Fruit fly (Drosophila melanogaster): ENCODE results near the gene fh.

The fh gene

DNA sequence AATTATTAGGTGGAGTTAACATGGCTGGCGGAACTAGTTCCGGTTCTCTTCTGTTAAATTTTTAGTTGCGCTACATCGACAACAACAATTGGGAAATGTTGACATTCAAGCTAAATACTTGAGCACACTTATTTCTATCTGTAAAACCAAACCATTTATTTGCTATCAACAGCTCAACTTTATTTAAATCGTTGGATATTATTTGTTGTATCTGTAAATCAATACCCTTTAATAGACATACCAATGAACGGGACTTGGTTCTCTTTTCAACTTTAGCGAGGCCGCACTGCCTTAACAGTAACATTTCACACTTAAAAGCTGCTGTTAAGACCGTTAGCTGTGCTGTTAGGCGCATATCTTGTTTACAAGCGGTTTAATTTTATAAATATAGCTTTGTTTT, 44.7 kb upstream of the fh start, which contains the start of gene CG12106 (continued):
- TF ChIP-seq CG14014 (GFP tag; IDR thresholded peaks at IDR 0.05) (0 out of 2 replicates have a peak, but pooled peaks have one; percentile 36), gsb (GFP tag; IDR thresholded peaks at IDR 0.05) (0 out of 2 replicates have a peak, but pooled peaks have one; percentile 20), CG17385 (GFP tag; optimal IDR thresholded peaks at IDR 0.05) (peak; percentile 50), cato (GFP tag; optimal IDR thresholded peaks at IDR 0.05; ENCODE audit: borderline replicate concordance) (no peak), fd102C (GFP tag; optimal IDR thresholded peaks at IDR 0.05) (no peak), CG3407 (GFP tag; optimal IDR thresholded peaks at IDR 0.05) (no peak), CG6854 (GFP tag; optimal IDR thresholded peaks at IDR 0.05) (no peak), sima (GFP tag; optimal IDR thresholded peaks at IDR 0.05) (no peak), CG18599 (GFP tag; optimal IDR thresholded peaks at IDR 0.05) (peak; percentile 62), CG16779 (GFP tag; IDR thresholded peaks at IDR 0.05) (no peak), nerfin-2 (GFP tag; IDR thresholded peaks at IDR 0.05; ENCODE audit: partially characterized antibody) (no peak), da (GFP tag; optimal IDR thresholded peaks at IDR 0.05) (no peak), zfh1 (GFP tag; IDR thresholded peaks at IDR 0.05) (no peak), CG1602 (GFP tag; optimal IDR thresholded peaks at IDR 0.05) (peak; percentile 26), CG33213 (GFP tag; optimal IDR thresholded peaks at IDR 0.05) (no peak), CG8478 (optimal IDR thresholded peaks at IDR 0.05) (no peak), repo (GFP tag; optimal IDR thresholded peaks at IDR 0.05) (no peak), chinmo (GFP tag; IDR thresholded peaks at IDR 0.05; ENCODE audit: partially characterized antibody) (no peak), lilli (GFP tag; optimal IDR thresholded peaks at IDR 0.05) (peak; percentile 72), Jarid2 (GFP tag; optimal IDR thresholded peaks at IDR 0.05) (no peak), Hand (GFP tag; optimal IDR thresholded peaks at IDR 0.05) (no peak), CG6254 (GFP tag; optimal IDR thresholded peaks at IDR 0.05) (peak; percentile 31), gcm2 (GFP tag; optimal IDR thresholded peaks at IDR 0.05) (no peak), CG4424 (GFP tag; optimal IDR thresholded peaks at IDR 0.05) (peak; percentile 23), Lim3 (GFP tag; IDR thresholded peaks at IDR 0.05) (no peak), crol (GFP tag; IDR thresholded peaks at IDR 0.05) (no peak), gem (tag; optimal IDR thresholded peaks at IDR 0.05) (peak; percentile 71), CG17912 (GFP tag; optimal IDR thresholded peaks at IDR 0.05) (no peak), unc-4 (GFP tag; IDR thresholded peaks at IDR 0.05; ENCODE audit: partially characterized antibody) (no peak), pzg (GFP tag; optimal IDR thresholded peaks at IDR 0.05) (peak; percentile 30), caup (GFP tag; optimal IDR thresholded peaks at IDR 0.05; ENCODE audit: severe bottlenecking) (no peak), Xrp1 (GFP tag; IDR thresholded peaks at IDR 0.05) (peak; percentile 41; the same call in 1 of the 2 replicates), al (GFP tag; IDR thresholded peaks at IDR 0.05) (peak; percentile 7; the same call in 1 of the 2 replicates), Hmr (GFP tag; optimal IDR thresholded peaks at IDR 0.05) (no peak), knrl (GFP tag; IDR thresholded peaks at IDR 0.05; ENCODE audit: partially characterized antibody) (no peak), lmd (GFP tag; IDR thresholded peaks at IDR 0.05) (no peak), CG7372 (GFP tag; IDR thresholded peaks at IDR 0.05) (peak; percentile 53; the same call in 1 of the 2 replicates), CG8290 (GFP tag; optimal IDR thresholded peaks at IDR 0.05) (no peak), CG8290 (tag; optimal IDR thresholded peaks at IDR 0.05) (peak in 1 of 2 experiments; percentile 72), CG13894 (tag; optimal IDR thresholded peaks at IDR 0.05) (no peak), prd (optimal IDR thresholded peaks at IDR 0.05) (no peak), prd (GFP tag; IDR thresholded peaks at IDR 0.05) (peak; percentile 67), CG16813 (GFP tag; IDR thresholded peaks at IDR 0.05; ENCODE audit: partially characterized antibody) (no peak), nmo (GFP tag; optimal IDR thresholded peaks at IDR 0.05) (peak; percentile 55), schlank (tag; optimal IDR thresholded peaks at IDR 0.05) (peak; percentile 19), kay (GFP tag; optimal IDR thresholded peaks at IDR 0.05) (no peak), ham (GFP tag; IDR thresholded peaks at IDR 0.05) (no peak), CG3163 (GFP tag; optimal IDR thresholded peaks at IDR 0.05) (no peak), CG34376 (GFP tag; optimal IDR thresholded peaks at IDR 0.05) (peak; percentile 25), Optix (GFP tag; IDR thresholded peaks at IDR 0.05) (no peak), CG1233 (GFP tag; optimal IDR thresholded peaks at IDR 0.05) (no peak), CG16815 (GFP tag; optimal IDR thresholded peaks at IDR 0.05) (no peak)
